Fruit fly (Drosophila melanogaster): ENCODE results near the gene CG10000.
"Not testable (repeated sequence)": the region's sequence is repeated elsewhere in the genome, so short reads cannot be mapped to it uniquely, and the experiment has no call there.

The CG10000 gene

dm6 chr3R:28751611-28752129 is at the start of gene CG10000:
CG10000 (minus strand) TSS chr3R:28751661.
- TF ChIP-seq pan (optimal IDR thresholded peaks at IDR 0.05) (no peak), sage (GFP tag; optimal IDR thresholded peaks at IDR 0.05) (no peak), psq (GFP tag; optimal IDR thresholded peaks at IDR 0.05) (no peak), CG32264 (GFP tag; optimal IDR thresholded peaks at IDR 0.05) (no peak), Jra (GFP tag; optimal IDR thresholded peaks at IDR 0.05) (no peak), CrebA (GFP tag; optimal IDR thresholded peaks at IDR 0.05; ENCODE audit: borderline replicate concordance) (no peak), Sp1 (GFP tag; optimal IDR thresholded peaks at IDR 0.05) (no peak), ey (GFP tag; optimal IDR thresholded peaks at IDR 0.05) (no peak)

dm6 chr3R:28790222-28790621 is 38.8 kb upstream of the CG10000 start, which contains the start of gene intr:
intr (plus strand) TSS chr3R:28790522.
- TF ChIP-seq usp (GFP tag; optimal IDR thresholded peaks at IDR 0.05) (no peak), Myc (optimal IDR thresholded peaks at IDR 0.05) (no peak), CG32264 (GFP tag; optimal IDR thresholded peaks at IDR 0.05) (no peak), pan (optimal IDR thresholded peaks at IDR 0.05) (no peak), Hr78 (GFP tag; optimal IDR thresholded peaks at IDR 0.05) (no peak), Rel (GFP tag; optimal IDR thresholded peaks at IDR 0.05) (no peak), Rel (tag; optimal IDR thresholded peaks at IDR 0.05) (no peak), Dfd (GFP tag; optimal IDR thresholded peaks at IDR 0.05) (no peak), jim (GFP tag; optimal IDR thresholded peaks at IDR 0.05) (no peak), lola (GFP tag; optimal IDR thresholded peaks at IDR 0.05) (no peak), woc (GFP tag; optimal IDR thresholded peaks at IDR 0.05) (no peak), Hnf4 (GFP tag; optimal IDR thresholded peaks at IDR 0.05) (no peak), Sp1 (GFP tag; optimal IDR thresholded peaks at IDR 0.05) (no peak), CrebA (GFP tag; optimal IDR thresholded peaks at IDR 0.05; ENCODE audit: borderline replicate concordance) (no peak), OdsH (GFP tag; optimal IDR thresholded peaks at IDR 0.05) (no peak)

DNA sequence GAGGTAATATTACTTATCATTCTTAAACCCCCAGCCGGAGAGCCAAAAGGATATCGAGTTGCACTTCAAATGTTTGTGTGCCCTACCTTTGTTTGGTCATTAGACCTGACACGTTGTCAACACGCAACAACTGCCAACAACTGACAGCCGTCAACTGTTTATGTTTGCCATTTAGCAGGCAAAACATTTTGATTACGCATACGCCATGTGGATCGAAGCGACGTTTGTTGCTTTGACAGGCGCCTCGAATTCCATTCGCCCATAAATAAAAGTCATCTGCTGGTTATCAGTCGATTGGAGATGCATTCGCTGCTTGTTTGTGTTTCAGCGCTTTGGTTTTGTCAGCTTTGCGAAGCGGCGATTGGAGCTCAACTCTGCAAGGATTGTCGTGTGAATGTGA is 37.9 kb upstream of the CG10000 start, which contains the start of gene CG34295:
Gene CG34295, plus strand, starts transcription at position 301 of the 400 bp plus-strand sequence.
- TF ChIP-seq Hr83 (GFP tag; optimal IDR thresholded peaks at IDR 0.05; ENCODE audit: poor library complexity, severe bottlenecking): no peak
- no peak for TF ChIP-seq Dfd (GFP tag; optimal IDR thresholded peaks at IDR 0.05)
- TF ChIP-seq Hnf4 (GFP tag; optimal IDR thresholded peaks at IDR 0.05): no peak
- TF ChIP-seq HLH106 (tag; optimal IDR thresholded peaks at IDR 0.05): no peak
- no peak for TF ChIP-seq usp (GFP tag; optimal IDR thresholded peaks at IDR 0.05)
- TF ChIP-seq Mio (GFP tag; optimal IDR thresholded peaks at IDR 0.05): no peak
- TF ChIP-seq dmrt93B (GFP tag; optimal IDR thresholded peaks at IDR 0.05): no peak
- no peak for TF ChIP-seq h (GFP tag; optimal IDR thresholded peaks at IDR 0.05)
- no peak for TF ChIP-seq jim (GFP tag; optimal IDR thresholded peaks at IDR 0.05)
- TF ChIP-seq psq (GFP tag; optimal IDR thresholded peaks at IDR 0.05): no peak
- TF ChIP-seq Vsx2 (GFP tag; optimal IDR thresholded peaks at IDR 0.05; ENCODE audit: partially characterized antibody): no peak
- no peak for TF ChIP-seq N (GFP tag; optimal IDR thresholded peaks at IDR 0.05)
- TF ChIP-seq Jra (GFP tag; optimal IDR thresholded peaks at IDR 0.05): no peak
- TF ChIP-seq ey (GFP tag; optimal IDR thresholded peaks at IDR 0.05): no peak

- TF ChIP-seq Dfd (GFP tag; optimal IDR thresholded peaks at IDR 0.05): peak; percentile 90
- no peak for TF ChIP-seq N (GFP tag; optimal IDR thresholded peaks at IDR 0.05)
Measured at dm6 chr3R:28775703-28776102, 24.2 kb upstream of the CG10000 start.

DNA sequence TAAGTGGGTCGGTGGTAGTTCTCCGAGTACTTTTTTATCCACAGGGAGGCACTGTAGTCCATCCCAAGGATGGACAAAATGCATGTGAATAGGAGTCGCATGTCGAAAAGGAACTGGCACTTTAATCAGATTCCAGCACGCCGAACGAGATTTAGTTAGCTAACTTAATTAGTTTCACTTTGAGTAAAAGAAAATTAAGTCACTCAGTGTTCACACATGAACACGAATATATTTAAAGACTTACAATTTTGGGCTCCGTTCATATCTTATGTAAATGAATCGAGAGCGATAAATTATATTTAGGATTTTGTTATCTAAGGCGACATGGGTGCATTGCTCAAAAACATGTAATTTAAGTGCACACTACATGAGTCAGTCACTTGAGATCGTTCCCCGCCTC is 6.7 kb upstream of the CG10000 start, which contains the start of gene aqrs:
Gene aqrs, minus strand, starts transcription at position 101 of the 400 bp plus-strand sequence.
- not testable (repeated sequence) for TF ChIP-seq Myc (optimal IDR thresholded peaks at IDR 0.05); Hr78 (GFP tag; optimal IDR thresholded peaks at IDR 0.05); dsf (GFP tag; optimal IDR thresholded peaks at IDR 0.05; ENCODE audit: borderline replicate concordance)

DNA sequence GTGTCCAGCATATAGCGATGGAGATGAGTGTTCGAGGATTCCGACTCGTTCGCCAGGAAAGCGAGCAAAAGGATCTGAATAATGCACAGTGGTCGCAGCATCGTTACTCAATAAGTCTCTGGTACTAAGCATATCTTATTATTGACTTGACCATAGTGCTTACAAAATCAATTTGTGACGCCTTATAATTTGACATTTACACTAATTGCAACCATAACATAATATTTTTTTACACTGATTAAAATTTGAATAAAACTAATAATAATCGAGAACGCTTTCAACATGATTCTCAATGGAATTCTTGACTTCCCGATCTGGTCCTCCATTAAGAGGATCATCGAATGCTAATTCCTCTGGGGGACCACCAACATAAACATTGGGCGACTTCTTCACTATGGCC is 5.4 kb upstream of the CG10000 start, which contains the start of gene CG9997:
Gene CG9997, minus strand, starts transcription at position 101 of the 400 bp plus-strand sequence.
- TF ChIP-seq Dif (GFP tag; optimal IDR thresholded peaks at IDR 0.05; ENCODE audit: partially characterized antibody) (no peak), Hr83 (GFP tag; optimal IDR thresholded peaks at IDR 0.05; ENCODE audit: poor library complexity, severe bottlenecking) (no peak), Hnf4 (GFP tag; optimal IDR thresholded peaks at IDR 0.05) (no peak), Vsx2 (GFP tag; optimal IDR thresholded peaks at IDR 0.05; ENCODE audit: partially characterized antibody) (no peak), dl (GFP tag; optimal IDR thresholded peaks at IDR 0.05; ENCODE audit: insufficient read depth in 1 of 2, partially characterized antibody in 2 of 2) (no peak), Abd-B (GFP tag; optimal IDR thresholded peaks at IDR 0.05) (no peak)
